Worm (Caenorhabditis elegans) whole organism, mixed stage, embryonic: Measurements from ENCODE around the gene F38H4.5.

ENCODE experiments used
- drap-1 ChIP-seq: fragments of 200-800 bp; sonication (Bioruptor generic); optimal IDR thresholded peaks from 3 replicates; lab custom pipeline; 2018; ENCODE audit warnings: mild to moderate bottlenecking, missing genetic modification characterization, missing compliant biosample characterization
- elt-3 ChIP-seq: fragments of 150-350 bp; optimal IDR thresholded peaks from 2 replicates; lab custom pipeline; 2014; ENCODE audit warnings: missing biosample characterization, missing genetic modification characterization
- mep-1 ChIP-seq: fragments of 150-350 bp; optimal IDR thresholded peaks from 2 replicates; lab custom pipeline; 2017; ENCODE audit warnings: missing biosample characterization, missing genetic modification reagents, missing genetic modification characterization, inconsistent platforms
- nhr-237 ChIP-seq: fragments of 150-350 bp; optimal IDR thresholded peaks from 2 replicates; lab custom pipeline; 2014; ENCODE audit warnings: missing biosample characterization, missing genetic modification characterization
- pha-4 ChIP-seq: fragments of 150-350 bp; optimal IDR thresholded peaks from 2 replicates; lab custom pipeline; 2018; ENCODE audit warnings: missing biosample characterization, missing genetic modification reagents, missing genetic modification characterization
- sptf-1 ChIP-seq: sonication (generic microtip); optimal IDR thresholded peaks from 2 replicates; lab custom pipeline; 2017; ENCODE audit warnings: mild to moderate bottlenecking, missing genetic modification characterization, moderate library complexity, missing compliant biosample characterization

- TF ChIP-seq drap-1 (GFP tag; lab: Kevin White, UChicago) (no peak), mep-1 (tag; lab: Kevin White, UChicago) (no peak), pha-4 (tag; lab: Kevin White, UChicago) (no peak), elt-3 (tag; lab: Kevin White, UChicago) (no peak), sptf-1 (tag; lab: Kevin White, UChicago) (no peak), nhr-237 (no peak)
Observed at ce11 chrIV:11851882-11852281, at the start of gene F38H4.5.
